Worm (Caenorhabditis elegans) whole organism, midembryonic: ENCODE data around the gene hsp-60.

Experiments used
- flt-1 ChIP-seq: fragments of 200-800 bp; sonication (Bioruptor generic); IDR thresholded peaks from 2 replicates; pipeline ENCODE4 v1.3.6; 2022; ENCODE audit warnings: missing genetic modification characterization, missing compliant biosample characterization
- ref-1 ChIP-seq: fragments of 200-800 bp; sonication (Bioruptor generic); conservative IDR thresholded peaks from 2 replicates; pipeline ENCODE4 v1.3.6; 2022; ENCODE audit warnings: missing genetic modification reagents, missing genetic modification characterization, missing compliant biosample characterization
- ztf-29 ChIP-seq: fragments of 200-800 bp; sonication (Bioruptor generic); IDR thresholded peaks from 2 replicates; pipeline ENCODE4 v1.3.6; 2022; ENCODE audit warnings: missing genetic modification reagents, missing genetic modification characterization, missing compliant biosample characterization

DNA sequence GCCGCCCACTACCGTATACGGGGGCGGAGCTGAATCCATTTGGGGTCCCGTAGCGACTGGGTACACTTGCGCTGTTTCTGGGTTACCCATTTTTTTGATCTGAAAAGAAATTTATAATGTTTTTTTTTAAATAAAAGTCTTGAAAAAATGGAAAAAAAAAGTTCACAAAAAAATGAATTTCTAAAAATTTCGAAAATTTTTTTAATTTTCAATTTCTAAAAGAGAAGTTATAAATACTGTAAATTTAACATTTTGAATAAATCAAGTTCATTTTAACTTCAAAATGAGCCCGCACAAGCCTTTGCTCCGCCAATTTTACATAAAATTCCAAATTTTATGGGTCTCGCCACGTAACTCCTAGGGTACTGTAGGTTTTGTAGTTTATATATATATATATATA lies 40.2 kb downstream of the hsp-60 start, which contains the start of gene Y22D7AL.15:
- TF ChIP-seq ztf-29 (no peak), ref-1 (GFP tag; lab: Robert Waterston, UW) (no peak), flt-1 (GFP tag; lab: Robert Waterston, UW) (no peak)
